Worm (Caenorhabditis elegans) whole organism, L2 larva: Measurements from ENCODE around the gene sdn-1.

ENCODE experiments used
- C34F6.9 ChIP-seq: fragments of 150-350 bp; optimal IDR thresholded peaks from 2 replicates; lab custom pipeline; 2014; ENCODE audit warnings: missing biosample characterization, missing genetic modification characterization
- F13H6.1 ChIP-seq: sonication (generic microtip); optimal IDR thresholded peaks from 2 replicates; lab custom pipeline; 2016; ENCODE audit warnings: missing genetic modification characterization, missing compliant biosample characterization
- ZK546.5 ChIP-seq: sonication (generic microtip); optimal IDR thresholded peaks from 2 replicates; lab custom pipeline; 2017; ENCODE audit warnings: missing biosample characterization, missing genetic modification characterization
- alr-1 ChIP-seq: fragments of 150-350 bp; optimal IDR thresholded peaks from 2 replicates; lab custom pipeline; 2014; ENCODE audit warnings: missing biosample characterization, missing genetic modification characterization
- aly-2 ChIP-seq: fragments of 150-350 bp; optimal IDR thresholded peaks from 2 replicates; lab custom pipeline; 2014; ENCODE audit warnings: missing biosample characterization, missing genetic modification characterization
- ama-1 ChIP-seq: fragments of 150-350 bp; optimal IDR thresholded peaks from 2 replicates; lab custom pipeline; 2018; ENCODE audit warnings: inconsistent platforms
- blmp-1 ChIP-seq: sonication (generic microtip); optimal IDR thresholded peaks from 2 replicates; lab custom pipeline; 2017; ENCODE audit warnings: missing genetic modification characterization, mild to moderate bottlenecking, missing compliant biosample characterization, antibody characterized with exemption, moderate library complexity; ENCODE audit not compliant: insufficient read depth
- ceh-16 ChIP-seq: fragments of 150-350 bp; optimal IDR thresholded peaks from 2 replicates; lab custom pipeline; 2014; ENCODE audit warnings: missing biosample characterization, missing genetic modification characterization
- ceh-82 ChIP-seq: fragments of 150-350 bp; optimal IDR thresholded peaks from 2 replicates; lab custom pipeline; 2014; ENCODE audit warnings: missing biosample characterization, missing genetic modification characterization
- crh-2 ChIP-seq: sonication (generic microtip); optimal IDR thresholded peaks from 2 replicates; lab custom pipeline; 2017; ENCODE audit warnings: missing biosample characterization, missing genetic modification characterization
- dmd-4 ChIP-seq: sonication (generic microtip); optimal IDR thresholded peaks from 2 replicates; lab custom pipeline; 2017; ENCODE audit warnings: missing biosample characterization, missing genetic modification characterization
- egl-27 ChIP-seq: sonication (generic microtip); optimal IDR thresholded peaks from 3 replicates; lab custom pipeline; 2017; ENCODE audit warnings: missing biosample characterization, missing genetic modification reagents, missing genetic modification characterization
- elt-1 ChIP-seq: fragments of 150-350 bp; optimal IDR thresholded peaks from 2 replicates; lab custom pipeline; 2014; ENCODE audit warnings: missing biosample characterization, missing genetic modification characterization
- elt-3 ChIP-seq: sonication (generic microtip); optimal IDR thresholded peaks from 2 replicates; lab custom pipeline; 2017; ENCODE audit warnings: missing biosample characterization, missing genetic modification characterization
- fos-1 ChIP-seq: fragments of 150-350 bp; optimal IDR thresholded peaks from 2 replicates; lab custom pipeline; 2014; ENCODE audit warnings: missing biosample characterization, missing genetic modification characterization
- gmeb-1 ChIP-seq: fragments of 150-350 bp; optimal IDR thresholded peaks from 2 replicates; lab custom pipeline; 2014; ENCODE audit warnings: missing biosample characterization, missing genetic modification characterization
- lin-11 ChIP-seq: fragments of 150-350 bp; sonication (generic microtip); optimal IDR thresholded peaks from 2 replicates; lab custom pipeline; 2014; ENCODE audit warnings: missing biosample characterization, missing genetic modification characterization, inconsistent platforms, mixed read lengths
- lin-13 ChIP-seq: fragments of 150-350 bp; optimal IDR thresholded peaks from 2 replicates; lab custom pipeline; 2014; ENCODE audit warnings: missing biosample characterization, missing genetic modification reagents, missing genetic modification characterization
- lin-39 ChIP-seq: fragments of 150-350 bp; optimal IDR thresholded peaks from 2 replicates; lab custom pipeline; 2014; ENCODE audit warnings: missing biosample characterization, missing genetic modification reagents, missing genetic modification characterization
- lsy-2 ChIP-seq, 2 experiments: fragments of 150-350 bp in 1 of 2; sonication (generic microtip) in 1 of 2; optimal IDR thresholded peaks; 2 replicates each; lab custom pipeline; 2014 to 2017; ENCODE audit warnings: missing biosample characterization in 2 of 2, missing genetic modification characterization in 2 of 2
- mab-5 ChIP-seq: fragments of 150-350 bp; optimal IDR thresholded peaks from 2 replicates; lab custom pipeline; 2014; ENCODE audit warnings: missing biosample characterization, missing genetic modification characterization
- mbf-1 ChIP-seq: sonication (generic microtip); optimal IDR thresholded peaks from 2 replicates; lab custom pipeline; 2017; ENCODE audit warnings: missing biosample characterization, missing genetic modification characterization
- mdl-1 ChIP-seq, 2 experiments: fragments of 150-350 bp in 1 of 2; sonication (generic microtip) in 1 of 2; optimal IDR thresholded peaks; 2 replicates each; lab custom pipeline; 2017; ENCODE audit warnings: missing biosample characterization in 2 of 2, missing genetic modification characterization in 2 of 2
- nhr-10 ChIP-seq: sonication (generic microtip); optimal IDR thresholded peaks from 2 replicates; lab custom pipeline; 2017; ENCODE audit warnings: missing biosample characterization, missing genetic modification characterization
- nhr-11 ChIP-seq: fragments of 150-350 bp; optimal IDR thresholded peaks from 2 replicates; lab custom pipeline; 2014; ENCODE audit warnings: missing biosample characterization, missing genetic modification characterization
- nhr-12 ChIP-seq: fragments of 150-350 bp; optimal IDR thresholded peaks from 2 replicates; lab custom pipeline; 2014; ENCODE audit warnings: missing biosample characterization, missing genetic modification characterization
- nhr-21 ChIP-seq: fragments of 150-350 bp; optimal IDR thresholded peaks from 2 replicates; lab custom pipeline; 2014; ENCODE audit warnings: missing biosample characterization, missing genetic modification characterization
- nhr-23 ChIP-seq: fragments of 150-350 bp; optimal IDR thresholded peaks from 2 replicates; lab custom pipeline; 2014; ENCODE audit warnings: missing biosample characterization, missing genetic modification reagents, missing genetic modification characterization
- nhr-237 ChIP-seq: fragments of 150-350 bp; optimal IDR thresholded peaks from 2 replicates; lab custom pipeline; 2014; ENCODE audit warnings: missing biosample characterization, missing genetic modification characterization
- nhr-25 ChIP-seq: fragments of 150-350 bp; sonication (generic microtip); optimal IDR thresholded peaks from 3 replicates; lab custom pipeline; 2014; ENCODE audit warnings: missing biosample characterization, missing genetic modification characterization
- nhr-77 ChIP-seq: fragments of 150-350 bp; optimal IDR thresholded peaks from 2 replicates; lab custom pipeline; 2014; ENCODE audit warnings: missing biosample characterization, missing genetic modification characterization
- peb-1 ChIP-seq: fragments of 150-350 bp; optimal IDR thresholded peaks from 2 replicates; lab custom pipeline; 2014; ENCODE audit warnings: missing biosample characterization, missing genetic modification characterization
- sem-4 ChIP-seq: fragments of 150-350 bp; optimal IDR thresholded peaks from 2 replicates; lab custom pipeline; 2014; ENCODE audit warnings: missing biosample characterization, missing genetic modification reagents, missing genetic modification characterization
- sma-3 ChIP-seq: sonication (generic microtip); optimal IDR thresholded peaks from 2 replicates; lab custom pipeline; 2016; ENCODE audit warnings: missing genetic modification reagents, missing genetic modification characterization, missing compliant biosample characterization
- sma-9 ChIP-seq, 2 experiments: fragments of 150-350 bp in 1 of 2; sonication (generic microtip) in 1 of 2; optimal IDR thresholded peaks; 2 replicates each; lab custom pipeline; 2014 to 2016; ENCODE audit warnings: missing genetic modification characterization in 2 of 2, mild to moderate bottlenecking in 1 of 2, missing biosample characterization in 1 of 2, missing compliant biosample characterization in 1 of 2, missing genetic modification reagents in 1 of 2, moderate library complexity in 1 of 2
- unc-55 ChIP-seq: fragments of 150-350 bp; sonication (generic microtip); optimal IDR thresholded peaks from 3 replicates; lab custom pipeline; 2014; ENCODE audit warnings: missing biosample characterization, missing genetic modification reagents, missing genetic modification characterization
- unc-62 ChIP-seq: fragments of 150-350 bp; optimal IDR thresholded peaks from 2 replicates; lab custom pipeline; 2014; ENCODE audit warnings: missing biosample characterization, missing genetic modification reagents, missing genetic modification characterization
- zag-1 ChIP-seq: fragments of 150-350 bp; optimal IDR thresholded peaks from 2 replicates; lab custom pipeline; 2014; ENCODE audit warnings: missing biosample characterization, missing genetic modification characterization
- ztf-1 ChIP-seq: fragments of 200-800 bp; sonication (Bioruptor generic); conservative IDR thresholded peaks from 2 replicates; pipeline ENCODE4 v1.3.6; 2022; ENCODE audit warnings: missing genetic modification characterization, missing compliant biosample characterization
- ztf-11 ChIP-seq: sonication (generic microtip); optimal IDR thresholded peaks from 2 replicates; lab custom pipeline; 2017; ENCODE audit warnings: missing biosample characterization, missing genetic modification characterization
- ztf-4 ChIP-seq: fragments of 150-350 bp; optimal IDR thresholded peaks from 2 replicates; lab custom pipeline; 2014; ENCODE audit warnings: missing biosample characterization, missing genetic modification characterization

Gene sdn-1

DNA sequence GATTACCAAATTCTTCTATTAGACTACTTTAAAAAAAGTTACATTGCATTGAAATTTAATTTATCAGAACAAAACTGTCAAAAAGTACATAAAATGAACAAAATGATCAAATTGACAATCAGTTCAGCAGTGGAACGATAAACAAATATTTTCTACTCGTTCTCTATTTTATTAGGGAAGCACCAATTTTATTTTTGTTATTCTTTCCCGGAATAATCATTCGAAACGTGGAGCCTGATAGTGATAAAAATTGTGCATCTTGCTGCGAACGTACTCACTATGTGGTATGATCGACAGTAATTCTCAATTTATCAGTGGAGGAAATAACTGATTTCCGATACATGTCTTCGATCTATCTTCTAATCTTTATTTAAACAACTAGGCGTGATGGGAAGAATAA is 38.7 kb upstream of the sdn-1 start:
- TF ChIP-seq ZK546.5 (tag; lab: Kevin White, UChicago), result no peak
- peak; percentile 8 for TF ChIP-seq fos-1

DNA sequence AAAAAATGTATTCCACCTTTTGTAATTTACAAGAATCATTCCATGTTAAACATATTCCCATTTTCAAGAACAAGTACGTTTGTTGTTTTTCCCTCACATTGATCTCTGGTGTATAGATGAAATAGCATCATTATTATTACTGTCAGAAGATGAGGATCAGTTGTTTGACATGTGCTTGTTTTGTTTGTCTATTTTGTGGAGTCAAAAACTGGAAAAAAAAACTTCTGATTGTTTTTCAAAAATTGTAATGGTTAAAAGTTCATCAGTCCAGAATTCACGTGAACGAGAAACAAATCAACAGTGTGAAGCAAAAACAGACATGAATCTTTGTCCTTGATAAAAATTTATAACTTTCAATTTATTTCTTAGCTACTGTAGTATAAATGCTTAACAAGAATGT is 37.8 kb upstream of the sdn-1 start:
- TF ChIP-seq alr-1 (tag; lab: Kevin White, UChicago) (no peak), nhr-10 (tag; lab: Kevin White, UChicago) (no peak), lin-39 (tag; lab: Kevin White, UChicago) (no peak)

DNA sequence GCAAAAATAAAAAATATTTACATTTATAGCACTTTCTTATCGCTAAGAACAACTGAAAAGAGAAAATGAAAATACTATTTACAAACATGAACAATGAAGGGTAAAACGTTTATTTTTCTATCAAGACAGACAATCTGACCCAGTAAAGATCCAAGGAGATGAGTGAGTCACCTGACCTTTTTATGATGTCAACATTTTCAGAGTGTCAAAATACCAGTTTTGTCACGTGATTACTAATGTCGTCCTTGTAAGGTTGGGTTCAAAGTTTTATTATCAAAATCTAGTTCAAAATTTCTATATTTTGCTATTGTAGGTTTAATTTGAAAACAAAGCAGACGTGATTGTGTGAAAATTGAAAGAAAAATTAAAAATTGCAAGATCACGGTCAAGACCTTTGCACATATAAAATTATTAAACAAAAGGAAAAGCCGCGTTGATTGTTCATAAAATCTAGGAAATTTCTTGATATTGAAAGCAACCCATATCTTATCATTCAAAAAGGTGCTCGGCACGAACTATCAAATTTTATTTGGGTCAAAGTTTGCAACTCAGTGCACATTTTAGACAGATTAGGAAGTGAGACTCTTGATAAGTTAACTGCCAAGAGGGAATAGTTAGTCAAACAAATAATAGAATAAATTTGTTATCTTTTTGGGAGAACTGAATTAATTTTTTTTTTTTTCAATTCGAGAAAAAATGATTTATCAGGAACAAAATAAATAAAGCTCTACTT is 37.1 kb upstream of the sdn-1 start:
- no peak for TF ChIP-seq nhr-77 (tag; lab: Kevin White, UChicago)
- no peak for TF ChIP-seq mab-5 (tag; lab: Kevin White, UChicago)
- no peak for TF ChIP-seq nhr-23
- peak; percentile 22 for TF ChIP-seq gmeb-1 (tag; lab: Kevin White, UChicago)
- TF ChIP-seq mdl-1 (tag; optimal IDR thresholded peaks at IDR 0.05; lab: Kevin White, UChicago), result no peak
- TF ChIP-seq unc-62 (GFP tag; lab: Kevin White, UChicago), result no peak
- TF ChIP-seq ztf-1 (GFP tag; lab: Robert Waterston, UW), result no peak
- no peak for TF ChIP-seq egl-27
- no peak for TF ChIP-seq sem-4 (tag; lab: Kevin White, UChicago)
- no peak for TF ChIP-seq blmp-1 (tag; lab: Kevin White, UChicago)
- TF ChIP-seq nhr-21, result peak; percentile 21
- TF ChIP-seq ceh-16, result no peak
- TF ChIP-seq sma-9 (GFP tag; optimal IDR thresholded peaks at IDR 0.05; lab: Kevin White, UChicago), result peak; percentile 58
- no peak for TF ChIP-seq sma-9 (tag; optimal IDR thresholded peaks at IDR 0.05; lab: Kevin White, UChicago)
- TF ChIP-seq peb-1, result no peak
- no peak for TF ChIP-seq elt-3
- TF ChIP-seq crh-2 (tag; lab: Kevin White, UChicago), result peak; percentile 47
- no peak for TF ChIP-seq ceh-82 (tag; lab: Kevin White, UChicago)
- no peak for TF ChIP-seq lsy-2 (tag; optimal IDR thresholded peaks at IDR 0.05; lab: Kevin White, UChicago)
- no peak for TF ChIP-seq F13H6.1
- TF ChIP-seq ama-1, result no peak
- TF ChIP-seq dmd-4 (tag; lab: Kevin White, UChicago), result no peak
- peak; percentile 69 for TF ChIP-seq fos-1
- TF ChIP-seq nhr-12 (tag; lab: Kevin White, UChicago), result no peak
- TF ChIP-seq elt-1, result no peak
- TF ChIP-seq nhr-25 (tag; lab: Kevin White, UChicago), result peak; percentile 84
- TF ChIP-seq lin-11, result no peak
- TF ChIP-seq aly-2 (tag; lab: Kevin White, UChicago), result no peak
- no peak for TF ChIP-seq alr-1 (tag; lab: Kevin White, UChicago)
- no peak for TF ChIP-seq mbf-1 (tag; lab: Kevin White, UChicago)
- no peak for TF ChIP-seq C34F6.9 (tag; lab: Kevin White, UChicago)
- TF ChIP-seq ztf-11 (tag; lab: Kevin White, UChicago), result no peak
- peak; percentile 76 for TF ChIP-seq sma-3 (GFP tag; lab: Kevin White, UChicago)
- no peak for TF ChIP-seq zag-1 (tag; lab: Kevin White, UChicago)
- no peak for TF ChIP-seq nhr-237 (tag; lab: Kevin White, UChicago)
- no peak for TF ChIP-seq nhr-10 (tag; lab: Kevin White, UChicago)
- no peak for TF ChIP-seq lin-13 (GFP tag; lab: Kevin White, UChicago)
- TF ChIP-seq ztf-4 (tag; lab: Kevin White, UChicago), result no peak
- no peak for TF ChIP-seq unc-55 (GFP tag; lab: Kevin White, UChicago)
- TF ChIP-seq nhr-11 (tag; lab: Kevin White, UChicago), result no peak
